Fruit fly (Drosophila melanogaster) whole organism, prepupa: Measurements from ENCODE around the gene Cpr67B.

ENCODE experiments used
- CG10631 ChIP-seq: fragments of 200-800 bp; sonication (Bioruptor generic); optimal IDR thresholded peaks from 2 replicates; lab custom pipeline; 2016; ENCODE audit warnings: missing biosample characterization, missing genetic modification characterization
- CG16779 ChIP-seq: fragments of 200-800 bp; sonication (Bioruptor generic); optimal IDR thresholded peaks from 3 replicates; lab custom pipeline; 2017; ENCODE audit warnings: missing biosample characterization, mild to moderate bottlenecking, missing genetic modification characterization
- CG6276 ChIP-seq: fragments of 200-800 bp; sonication (Bioruptor generic); optimal IDR thresholded peaks from 2 replicates; lab custom pipeline; 2017; ENCODE audit warnings: missing biosample characterization, mild to moderate bottlenecking, missing genetic modification characterization
- CG8119 ChIP-seq: fragments of 200-800 bp; sonication (Bioruptor generic); IDR thresholded peaks from 3 replicates; pipeline ENCODE4 v1.3.6; 2022; ENCODE audit warnings: missing biosample characterization, missing genetic modification characterization
- Gug ChIP-seq: fragments of 200-800 bp; sonication (Bioruptor generic); IDR thresholded peaks from 2 replicates; pipeline ENCODE4 v1.3.6; 2022; ENCODE audit warnings: missing biosample characterization, missing genetic modification characterization
- dsx ChIP-seq: fragments of 200-800 bp; optimal IDR thresholded peaks from 3 replicates; lab custom pipeline; 2019; ENCODE audit warnings: missing biosample characterization, mild to moderate bottlenecking, missing genetic modification characterization, moderate library complexity; ENCODE audit not compliant: poor library complexity, severe bottlenecking
- net ChIP-seq: fragments of 200-800 bp; sonication (Bioruptor generic); optimal IDR thresholded peaks from 3 replicates; lab custom pipeline; 2016; ENCODE audit warnings: missing biosample characterization, missing genetic modification characterization

DNA sequence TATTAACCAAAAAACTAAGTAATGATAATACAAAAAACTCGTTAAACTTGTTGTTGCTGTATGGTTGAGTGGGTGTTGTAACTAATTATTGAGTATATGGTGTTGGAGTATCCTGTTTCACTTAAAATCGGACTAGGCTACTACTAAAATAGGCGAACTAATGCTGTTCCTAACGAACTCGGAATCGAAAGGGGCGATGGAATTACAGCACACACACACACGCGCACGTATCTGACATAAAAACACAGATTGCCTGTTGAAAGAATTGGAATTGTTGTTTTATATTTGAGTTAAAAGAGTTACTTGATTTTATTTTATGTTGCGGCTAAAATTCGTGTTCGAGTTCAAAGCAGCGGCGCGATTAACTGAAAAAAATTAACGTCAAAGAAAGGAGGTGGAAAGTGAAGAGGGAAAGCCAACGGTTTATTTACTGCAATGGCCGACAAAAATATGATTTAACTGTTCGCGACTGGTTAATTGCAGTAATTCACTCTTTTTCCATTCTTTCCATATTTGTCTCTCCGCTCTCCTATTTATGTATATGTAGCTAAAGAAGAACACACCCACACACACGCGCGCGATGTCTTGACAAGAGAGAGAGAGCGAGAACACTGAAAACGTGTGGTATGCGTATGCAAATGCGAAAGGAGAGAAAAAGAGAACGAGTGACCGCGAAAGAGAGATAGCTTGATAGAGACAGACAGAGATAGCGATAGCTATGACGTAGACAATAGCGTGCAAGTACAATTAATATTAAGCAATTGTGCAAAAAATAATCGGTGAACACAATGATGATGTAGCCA is 3.0 kb upstream of the Cpr67B start:
- no peak for TF ChIP-seq Gug (GFP tag; lab: Robert Waterston, UW)
- no peak for TF ChIP-seq net
- TF ChIP-seq CG10631 (GFP tag; lab: Kevin White, UChicago) = no peak
- TF ChIP-seq dsx (GFP tag; lab: Kevin White, UChicago) = no peak
- TF ChIP-seq CG16779 (tag; lab: Kevin White, UChicago) = peak; percentile 15
- TF ChIP-seq CG6276 (GFP tag; lab: Kevin White, UChicago) = no peak
- TF ChIP-seq CG8119 (GFP tag; lab: Robert Waterston, UW) = no peak
